1 fruit fly cellular context compared by ENCODE assay signal in genomic region chr2L:13514262-13514937, dm6.
TF ChIP-seq lines count a peak whose summit lies in the region.

No protein-coding gene starts in this region.

TF ChIP-seq in whole organism, embryonic, 481 proteins besides CTCF, POLR2A, EP300 and RAD21 (continued from another document):
- TF ChIP-seq oc (tag; optimal IDR thresholded peaks at IDR 0.05; lab: Kevin White, UChicago) (no peak), croc (GFP tag; conservative IDR thresholded peaks at IDR 0.05; lab: Robert Waterston, UW) (peak; percentile 41; the same call in 1 of the 3 replicates), CG3065 (GFP tag; optimal IDR thresholded peaks at IDR 0.05; lab: Kevin White, UChicago) (no peak), Myb (GFP tag; optimal IDR thresholded peaks at IDR 0.05; lab: Kevin White, UChicago) (no peak), org-1 (GFP tag; optimal IDR thresholded peaks at IDR 0.05; lab: Kevin White, UChicago) (peak; percentile 65), gt (GFP tag; IDR thresholded peaks at IDR 0.05; lab: Robert Waterston, UW) (no peak), lilli (GFP tag; optimal IDR thresholded peaks at IDR 0.05; lab: Kevin White, UChicago) (peak; percentile 63), sna (GFP tag; IDR thresholded peaks at IDR 0.05; lab: Robert Waterston, UW; ENCODE audit: partially characterized antibody) (0 out of 2 replicates have a peak, but pooled peaks have one; percentile 17), jigr1 (GFP tag; IDR thresholded peaks at IDR 0.05; lab: Robert Waterston, UW) (no peak), unc-4 (GFP tag; IDR thresholded peaks at IDR 0.05; lab: Robert Waterston, UW; ENCODE audit: partially characterized antibody) (no peak), CG2120 (GFP tag; optimal IDR thresholded peaks at IDR 0.05; lab: Kevin White, UChicago) (peak; percentile 74), NFAT (GFP tag; IDR thresholded peaks at IDR 0.05; lab: Robert Waterston, UW) (peak; percentile 54; the same call in 1 of the 2 replicates), maf-S (GFP tag; optimal IDR thresholded peaks at IDR 0.05; lab: Kevin White, UChicago) (no peak), Doc3 (GFP tag; IDR thresholded peaks at IDR 0.05; lab: Robert Waterston, UW; ENCODE audit: partially characterized antibody) (0 out of 3 replicates have a peak, but pooled peaks have one; percentile 27), CG7745 (tag; optimal IDR thresholded peaks at IDR 0.05; lab: Kevin White, UChicago) (no peak), CG2116 (GFP tag; optimal IDR thresholded peaks at IDR 0.05; lab: Kevin White, UChicago) (no peak), CG7987 (GFP tag; optimal IDR thresholded peaks at IDR 0.05; lab: Kevin White, UChicago) (no peak), CG16815 (GFP tag; optimal IDR thresholded peaks at IDR 0.05; lab: Kevin White, UChicago) (peak; percentile 76), prd (optimal IDR thresholded peaks at IDR 0.05; lab: Kevin White, UChicago) (no peak), prd (GFP tag; IDR thresholded peaks at IDR 0.05; lab: Robert Waterston, UW) (peak; percentile 72), br (optimal IDR thresholded peaks at IDR 0.05; lab: Kevin White, UChicago) (no peak), unpg (GFP tag; optimal IDR thresholded peaks at IDR 0.05; lab: Kevin White, UChicago) (peak; percentile 72), peb (GFP tag; IDR thresholded peaks at IDR 0.05; lab: Robert Waterston, UW) (peak; percentile 44; the same call in 1 of the 2 replicates), knrl (GFP tag; IDR thresholded peaks at IDR 0.05; lab: Robert Waterston, UW; ENCODE audit: partially characterized antibody) (peak; percentile 20; the same call in 1 of the 3 replicates), CG10274 (GFP tag; optimal IDR thresholded peaks at IDR 0.05; lab: Kevin White, UChicago) (peak; percentile 34), CG1647 (GFP tag; optimal IDR thresholded peaks at IDR 0.05; lab: Kevin White, UChicago) (no peak), zfh2 (GFP tag; optimal IDR thresholded peaks at IDR 0.05; lab: Kevin White, UChicago) (peak; percentile 68), ssp (GFP tag; IDR thresholded peaks at IDR 0.05; lab: Robert Waterston, UW) (peak; percentile 38; the same call in 1 of the 2 replicates), NfI (GFP tag; optimal IDR thresholded peaks at IDR 0.05; lab: Kevin White, UChicago) (peak; percentile 59), Dbx (GFP tag; IDR thresholded peaks at IDR 0.05; lab: Robert Waterston, UW) (peak; percentile 63; the same call in 2 of the 3 replicates), emc (GFP tag; optimal IDR thresholded peaks at IDR 0.05; lab: Kevin White, UChicago) (no peak), CG7357 (GFP tag; IDR thresholded peaks at IDR 0.05; lab: Robert Waterston, UW) (peak; percentile 50; the same call in 1 of the 3 replicates), CG4707 (GFP tag; optimal IDR thresholded peaks at IDR 0.05; lab: Kevin White, UChicago) (no peak), CG13123 (GFP tag; optimal IDR thresholded peaks at IDR 0.05; lab: Kevin White, UChicago) (peak; percentile 45), H15 (GFP tag; IDR thresholded peaks at IDR 0.05; lab: Robert Waterston, UW) (peak; percentile 29; the same call in 1 of the 3 replicates), Gsc (GFP tag; IDR thresholded peaks at IDR 0.05; lab: Robert Waterston, UW) (no peak), Ssrp (tag; optimal IDR thresholded peaks at IDR 0.05; lab: Kevin White, UChicago) (peak; percentile 53), CG4820 (GFP tag; optimal IDR thresholded peaks at IDR 0.05; lab: Kevin White, UChicago) (no peak), Taf1 (GFP tag; IDR thresholded peaks at IDR 0.05; lab: Robert Waterston, UW) (peak; percentile 63; the same call in 1 of the 2 replicates), CG17912 (GFP tag; optimal IDR thresholded peaks at IDR 0.05; lab: Kevin White, UChicago) (no peak), CG4282 (GFP tag; optimal IDR thresholded peaks at IDR 0.05; lab: Kevin White, UChicago) (no peak), Atf3 (GFP tag; optimal IDR thresholded peaks at IDR 0.05; lab: Kevin White, UChicago) (no peak), CG7271 (tag; optimal IDR thresholded peaks at IDR 0.05; lab: Kevin White, UChicago) (no peak), Hand (GFP tag; optimal IDR thresholded peaks at IDR 0.05; lab: Kevin White, UChicago) (peak; percentile 30), gsb (GFP tag; IDR thresholded peaks at IDR 0.05; lab: Robert Waterston, UW) (peak; percentile 9; the same call in 1 of the 2 replicates), wor (GFP tag; IDR thresholded peaks at IDR 0.05; lab: Robert Waterston, UW) (peak; percentile 53), CG15073 (GFP tag; optimal IDR thresholded peaks at IDR 0.05; lab: Kevin White, UChicago) (peak; percentile 13), Dfd (GFP tag; optimal IDR thresholded peaks at IDR 0.05; lab: Kevin White, UChicago) (no peak), pnt (GFP tag; optimal IDR thresholded peaks at IDR 0.05; lab: Kevin White, UChicago) (no peak), CG6654 (GFP tag; optimal IDR thresholded peaks at IDR 0.05; lab: Kevin White, UChicago) (peak; percentile 34), CG16779 (GFP tag; IDR thresholded peaks at IDR 0.05; lab: Robert Waterston, UW) (no peak), CG34224 (GFP tag; IDR thresholded peaks at IDR 0.05; lab: Robert Waterston, UW; ENCODE audit: partially characterized antibody) (0 out of 3 replicates have a peak, but pooled peaks have one; percentile 15), CG8359 (GFP tag; optimal IDR thresholded peaks at IDR 0.05; lab: Kevin White, UChicago; ENCODE audit: borderline replicate concordance) (no peak), CG18011 (GFP tag; optimal IDR thresholded peaks at IDR 0.05; lab: Kevin White, UChicago) (no peak), CG10979 (tag; optimal IDR thresholded peaks at IDR 0.05; lab: Kevin White, UChicago) (peak; percentile 31), row (GFP tag; IDR thresholded peaks at IDR 0.05; lab: Robert Waterston, UW) (no peak; the same call in none of the 3 replicates), Hey (tag; optimal IDR thresholded peaks at IDR 0.05; lab: Kevin White, UChicago) (no peak), Chrac-16 (GFP tag; optimal IDR thresholded peaks at IDR 0.05; lab: Kevin White, UChicago) (peak; percentile 36), abd-A (tag; optimal IDR thresholded peaks at IDR 0.05; lab: Kevin White, UChicago) (peak; percentile 63), Nf-YA (GFP tag; IDR thresholded peaks at IDR 0.05; lab: Robert Waterston, UW) (no peak), bigmax (GFP tag; optimal IDR thresholded peaks at IDR 0.05; lab: Kevin White, UChicago) (no peak), vfl (GFP tag; optimal IDR thresholded peaks at IDR 0.05; lab: Kevin White, UChicago) (peak; percentile 19), ranshi (GFP tag; IDR thresholded peaks at IDR 0.05; lab: Robert Waterston, UW) (peak; percentile 71; the same call in 1 of the 2 replicates), CG4617 (GFP tag; optimal IDR thresholded peaks at IDR 0.05; lab: Kevin White, UChicago; ENCODE audit: borderline replicate concordance) (peak; percentile 6), btn (GFP tag; optimal IDR thresholded peaks at IDR 0.05; lab: Kevin White, UChicago) (no peak), CG18476 (GFP tag; optimal IDR thresholded peaks at IDR 0.05; lab: Kevin White, UChicago) (no peak), CG5180 (GFP tag; optimal IDR thresholded peaks at IDR 0.05; lab: Kevin White, UChicago) (peak; percentile 10), CG7928 (GFP tag; optimal IDR thresholded peaks at IDR 0.05; lab: Kevin White, UChicago) (peak; percentile 27), dati (GFP tag; IDR thresholded peaks at IDR 0.05; lab: Robert Waterston, UW) (no peak), HLH4C (GFP tag; IDR thresholded peaks at IDR 0.05; lab: Robert Waterston, UW; ENCODE audit: partially characterized antibody) (no peak), hb (GFP tag; IDR thresholded peaks at IDR 0.05; lab: Robert Waterston, UW; ENCODE audit: partially characterized antibody) (no peak), CG3847 (GFP tag; IDR thresholded peaks at IDR 0.05; lab: Robert Waterston, UW) (peak; percentile 65), Sox100B (GFP tag; optimal IDR thresholded peaks at IDR 0.05; lab: Kevin White, UChicago) (peak; percentile 51), CG43689 (GFP tag; IDR thresholded peaks at IDR 0.05; lab: Robert Waterston, UW) (peak; percentile 68), her (GFP tag; optimal IDR thresholded peaks at IDR 0.05; lab: Kevin White, UChicago) (no peak), CG8388 (GFP tag; optimal IDR thresholded peaks at IDR 0.05; lab: Kevin White, UChicago) (peak; percentile 33), CG11093 (GFP tag; IDR thresholded peaks at IDR 0.05; lab: Robert Waterston, UW) (0 out of 3 replicates have a peak, but pooled peaks have one; percentile 6), BEAF-32 (GFP tag; optimal IDR thresholded peaks at IDR 0.05; lab: Kevin White, UChicago) (no peak), lmd (GFP tag; IDR thresholded peaks at IDR 0.05; lab: Robert Waterston, UW) (peak; percentile 76), fru (optimal IDR thresholded peaks at IDR 0.05; lab: Kevin White, UChicago) (no peak), gce (GFP tag; IDR thresholded peaks at IDR 0.05; lab: Robert Waterston, UW) (no peak), C15 (GFP tag; IDR thresholded peaks at IDR 0.05; lab: Robert Waterston, UW) (0 out of 3 replicates have a peak, but pooled peaks have one; percentile 28), CG16813 (GFP tag; IDR thresholded peaks at IDR 0.05; lab: Robert Waterston, UW; ENCODE audit: partially characterized antibody) (no peak), CG11696 (GFP tag; IDR thresholded peaks at IDR 0.05; lab: Robert Waterston, UW) (no peak), hkb (optimal IDR thresholded peaks at IDR 0.05; lab: Kevin White, UChicago) (no peak), hkb (GFP tag; IDR thresholded peaks at IDR 0.05; lab: Robert Waterston, UW) (peak; percentile 12; the same call in 1 of the 2 replicates), CG5245 (GFP tag; optimal IDR thresholded peaks at IDR 0.05; lab: Kevin White, UChicago) (no peak), Bdp1 (GFP tag; optimal IDR thresholded peaks at IDR 0.05; lab: Kevin White, UChicago) (no peak), CG11456 (GFP tag; IDR thresholded peaks at IDR 0.05; lab: Robert Waterston, UW) (peak; percentile 51; the same call in 1 of the 3 replicates), CG31365 (tag; optimal IDR thresholded peaks at IDR 0.05; lab: Kevin White, UChicago) (peak; percentile 9), CG4360 (GFP tag; IDR thresholded peaks at IDR 0.05; lab: Robert Waterston, UW) (no peak), schlank (tag; optimal IDR thresholded peaks at IDR 0.05; lab: Kevin White, UChicago) (peak; percentile 3), bcd (GFP tag; optimal IDR thresholded peaks at IDR 0.05; lab: Kevin White, UChicago) (peak; percentile 43), CG33213 (GFP tag; optimal IDR thresholded peaks at IDR 0.05; lab: Kevin White, UChicago) (no peak), nau (GFP tag; optimal IDR thresholded peaks at IDR 0.05; lab: Kevin White, UChicago) (no peak), Lim3 (GFP tag; IDR thresholded peaks at IDR 0.05; lab: Robert Waterston, UW) (no peak), gem (tag; optimal IDR thresholded peaks at IDR 0.05; lab: Kevin White, UChicago) (peak; percentile 74), gcm2 (GFP tag; optimal IDR thresholded peaks at IDR 0.05; lab: Kevin White, UChicago) (no peak), CG17359 (tag; optimal IDR thresholded peaks at IDR 0.05; lab: Kevin White, UChicago) (peak; percentile 38), CG18599 (GFP tag; optimal IDR thresholded peaks at IDR 0.05; lab: Kevin White, UChicago) (peak; percentile 59), CG1024 (GFP tag; IDR thresholded peaks at IDR 0.05; lab: Robert Waterston, UW) (no peak), Vsx1 (GFP tag; optimal IDR thresholded peaks at IDR 0.05; lab: Kevin White, UChicago) (peak; percentile 13), CG10209 (GFP tag; optimal IDR thresholded peaks at IDR 0.05; lab: Kevin White, UChicago) (peak; percentile 76), amos (GFP tag; IDR thresholded peaks at IDR 0.05; lab: Robert Waterston, UW; ENCODE audit: partially characterized antibody) (no peak), CG33557 (GFP tag; optimal IDR thresholded peaks at IDR 0.05; lab: Kevin White, UChicago) (no peak), CG6765 (GFP tag; optimal IDR thresholded peaks at IDR 0.05; lab: Kevin White, UChicago) (no peak)
